Worm (Caenorhabditis elegans) whole organism, L3 larva: ENCODE data around the gene ssq-2.
"Not testable (repeated sequence)": the region's sequence is repeated elsewhere in the genome, so short reads cannot be mapped to it uniquely, and the experiment has no call there.

Experiments
- R02D3.7 ChIP-seq: fragments of 150-350 bp; optimal IDR thresholded peaks from 2 replicates; lab custom pipeline; 2014; ENCODE audit warnings: missing biosample characterization, missing genetic modification characterization
- ceh-16 ChIP-seq: sonication (generic microtip); optimal IDR thresholded peaks from 2 replicates; lab custom pipeline; 2017; ENCODE audit warnings: missing biosample characterization, missing genetic modification characterization
- ceh-28 ChIP-seq: fragments of 150-350 bp; optimal IDR thresholded peaks from 2 replicates; lab custom pipeline; 2014; ENCODE audit warnings: missing biosample characterization, missing genetic modification reagents, missing genetic modification characterization
- ceh-82 ChIP-seq: fragments of 150-350 bp; optimal IDR thresholded peaks from 2 replicates; lab custom pipeline; 2014; ENCODE audit warnings: missing biosample characterization, missing genetic modification characterization
- ceh-9 ChIP-seq: sonication (generic microtip); optimal IDR thresholded peaks from 2 replicates; lab custom pipeline; 2018; ENCODE audit warnings: missing biosample characterization, missing genetic modification characterization
- daf-12 ChIP-seq: fragments of 150-350 bp; optimal IDR thresholded peaks from 2 replicates; lab custom pipeline; 2014; ENCODE audit warnings: missing biosample characterization, missing genetic modification reagents, missing genetic modification characterization
- elt-1 ChIP-seq: fragments of 150-350 bp; optimal IDR thresholded peaks from 2 replicates; lab custom pipeline; 2014; ENCODE audit warnings: missing biosample characterization, missing genetic modification characterization
- elt-2 ChIP-seq: sonication (generic microtip); optimal IDR thresholded peaks from 2 replicates; lab custom pipeline; 2016; ENCODE audit warnings: missing genetic modification reagents, mild to moderate bottlenecking, missing genetic modification characterization, missing compliant biosample characterization
- elt-3 ChIP-seq, 3 experiments: fragments of 150-350 bp in 1 of 3; sonication (generic microtip) in 2 of 3; optimal IDR thresholded peaks; 2 replicates in 2 of 3; 4 replicates in 1 of 3; lab custom pipeline; 2014 to 2017; ENCODE audit warnings: missing biosample characterization in 3 of 3, missing genetic modification characterization in 3 of 3
- fkh-10 ChIP-seq: sonication (generic microtip); optimal IDR thresholded peaks from 2 replicates; lab custom pipeline; 2017; ENCODE audit warnings: missing biosample characterization, missing genetic modification reagents, missing genetic modification characterization
- fkh-2 ChIP-seq: fragments of 150-350 bp; optimal IDR thresholded peaks from 2 replicates; lab custom pipeline; 2014; ENCODE audit warnings: missing biosample characterization, missing genetic modification reagents, missing genetic modification characterization
- fos-1 ChIP-seq: fragments of 150-350 bp; optimal IDR thresholded peaks from 2 replicates; lab custom pipeline; 2014; ENCODE audit warnings: missing biosample characterization, missing genetic modification characterization
- jun-1 ChIP-seq: fragments of 150-350 bp; optimal IDR thresholded peaks from 2 replicates; lab custom pipeline; 2014; ENCODE audit warnings: missing biosample characterization, missing genetic modification reagents, missing genetic modification characterization
- lin-39 ChIP-seq: fragments of 150-350 bp; optimal IDR thresholded peaks from 2 replicates; lab custom pipeline; 2018; ENCODE audit warnings: missing biosample characterization, missing genetic modification reagents, missing genetic modification characterization
- lsy-12 ChIP-seq: sonication (generic microtip); optimal IDR thresholded peaks from 2 replicates; lab custom pipeline; 2016; ENCODE audit warnings: mild to moderate bottlenecking, missing genetic modification characterization, missing compliant biosample characterization
- mdl-1 ChIP-seq: fragments of 150-350 bp; optimal IDR thresholded peaks from 2 replicates; lab custom pipeline; 2014; ENCODE audit warnings: missing biosample characterization, missing genetic modification characterization
- mml-1 ChIP-seq: fragments of 150-350 bp; sonication (generic microtip); optimal IDR thresholded peaks from 3 replicates; lab custom pipeline; 2014; ENCODE audit warnings: missing biosample characterization, missing genetic modification characterization
- nfya-1 ChIP-seq: sonication (generic microtip); optimal IDR thresholded peaks from 2 replicates; lab custom pipeline; 2017; ENCODE audit warnings: missing genetic modification characterization, mild to moderate bottlenecking, missing compliant biosample characterization, antibody characterized with exemption, moderate library complexity; ENCODE audit not compliant: insufficient read depth
- nhr-11 ChIP-seq: fragments of 150-350 bp; optimal IDR thresholded peaks from 2 replicates; lab custom pipeline; 2014; ENCODE audit warnings: missing biosample characterization, missing genetic modification characterization
- nhr-12 ChIP-seq: fragments of 150-350 bp; optimal IDR thresholded peaks from 2 replicates; lab custom pipeline; 2014; ENCODE audit warnings: missing biosample characterization, missing genetic modification characterization
- nhr-23 ChIP-seq: fragments of 150-350 bp; optimal IDR thresholded peaks from 2 replicates; lab custom pipeline; 2014; ENCODE audit warnings: missing biosample characterization, missing genetic modification reagents, missing genetic modification characterization
- nhr-237 ChIP-seq: fragments of 150-350 bp; optimal IDR thresholded peaks from 2 replicates; lab custom pipeline; 2014; ENCODE audit warnings: missing biosample characterization, missing genetic modification characterization
- nhr-28 ChIP-seq: fragments of 150-350 bp; optimal IDR thresholded peaks from 2 replicates; lab custom pipeline; 2014; ENCODE audit warnings: missing biosample characterization, missing genetic modification characterization
- nhr-43 ChIP-seq: sonication (generic microtip); optimal IDR thresholded peaks from 2 replicates; lab custom pipeline; 2016; ENCODE audit warnings: mild to moderate bottlenecking, missing genetic modification characterization, missing compliant biosample characterization; ENCODE audit not compliant: poor library complexity, severe bottlenecking
- nhr-67 ChIP-seq: fragments of 150-350 bp; optimal IDR thresholded peaks from 2 replicates; lab custom pipeline; 2014; ENCODE audit warnings: missing biosample characterization, missing genetic modification characterization
- nhr-76 ChIP-seq: fragments of 150-350 bp; sonication (generic microtip); optimal IDR thresholded peaks from 5 replicates; lab custom pipeline; 2014; ENCODE audit warnings: missing biosample characterization, missing genetic modification characterization
- nhr-77 ChIP-seq: fragments of 150-350 bp; optimal IDR thresholded peaks from 2 replicates; lab custom pipeline; 2014; ENCODE audit warnings: missing biosample characterization, missing genetic modification characterization
- pha-4 ChIP-seq: fragments of 150-350 bp; optimal IDR thresholded peaks from 2 replicates; lab custom pipeline; 2014; ENCODE audit warnings: missing biosample characterization, missing genetic modification reagents, missing genetic modification characterization
- pqm-1 ChIP-seq: fragments of 150-350 bp; optimal IDR thresholded peaks from 2 replicates; lab custom pipeline; 2017; ENCODE audit warnings: missing biosample characterization, missing genetic modification characterization, inconsistent platforms
- skn-1 ChIP-seq: fragments of 150-350 bp; optimal IDR thresholded peaks from 2 replicates; lab custom pipeline; 2014; ENCODE audit warnings: missing biosample characterization, missing genetic modification characterization
- snpc-4 ChIP-seq: fragments of 150-350 bp; optimal IDR thresholded peaks from 2 replicates; lab custom pipeline; 2014; ENCODE audit warnings: missing biosample characterization, missing genetic modification characterization
- tbx-2 ChIP-seq: sonication (generic microtip); optimal IDR thresholded peaks from 2 replicates; lab custom pipeline; 2016; ENCODE audit warnings: mild to moderate bottlenecking, missing genetic modification characterization, missing compliant biosample characterization
- unc-62 ChIP-seq: fragments of 150-350 bp; sonication (generic microtip); optimal IDR thresholded peaks from 4 replicates; lab custom pipeline; 2014; ENCODE audit warnings: missing biosample characterization, missing genetic modification reagents, missing genetic modification characterization
- ztf-11 ChIP-seq: fragments of 150-350 bp; optimal IDR thresholded peaks from 2 replicates; lab custom pipeline; 2014; ENCODE audit warnings: missing biosample characterization, missing genetic modification characterization

Gene ssq-2

ce11 chrIV:5002448-5002847 is 6.5 kb downstream of the ssq-2 start, which contains the start of gene pes-1:
pes-1 (plus strand) TSS chrIV:5002748.
- TF ChIP-seq tbx-2 (tag; lab: Kevin White, UChicago) (no peak), nfya-1 (tag; lab: Kevin White, UChicago) (no peak), snpc-4 (no peak), nhr-237 (no peak), nhr-12 (tag; lab: Kevin White, UChicago) (no peak), nhr-11 (tag; lab: Kevin White, UChicago) (no peak), lsy-12 (no peak), fos-1 (tag; lab: Kevin White, UChicago) (no peak), ceh-28 (tag; lab: Kevin White, UChicago) (no peak), nhr-23 (no peak), nhr-77 (tag; lab: Kevin White, UChicago) (no peak), ceh-9 (tag; lab: Kevin White, UChicago) (no peak), nhr-28 (tag; lab: Kevin White, UChicago) (no peak), daf-12 (tag; lab: Kevin White, UChicago) (no peak), skn-1 (tag; lab: Kevin White, UChicago) (no peak), pqm-1 (no peak), R02D3.7 (tag; lab: Kevin White, UChicago) (no peak), nhr-76 (no peak), nhr-67 (no peak), elt-3 (tag; optimal IDR thresholded peaks at IDR 0.05; lab: Kevin White, UChicago) (no peak)

ce11 chrIV:5005154-5005553 is 9.2 kb downstream of the ssq-2 start:
- TF ChIP-seq pha-4 (tag; lab: Kevin White, UChicago), result no peak
- no peak for TF ChIP-seq ztf-11 (tag; lab: Kevin White, UChicago)
- TF ChIP-seq daf-12 (tag; lab: Kevin White, UChicago), result no peak
- TF ChIP-seq fkh-2 (tag; lab: Kevin White, UChicago), result no peak
- TF ChIP-seq nhr-237, result no peak
- TF ChIP-seq mdl-1 (tag; lab: Kevin White, UChicago), result no peak
- TF ChIP-seq elt-1 (tag; lab: Kevin White, UChicago), result no peak
- no peak for TF ChIP-seq ceh-82 (tag; lab: Kevin White, UChicago)
- TF ChIP-seq R02D3.7 (tag; lab: Kevin White, UChicago), result no peak
- TF ChIP-seq nhr-43 (tag; lab: Kevin White, UChicago), result no peak

ce11 chrIV:5008378-5008777 is 12.4 kb downstream of the ssq-2 start, which contains the start of gene srm-2:
srm-2 (plus strand) TSS chrIV:5008678.
- TF ChIP-seq ceh-16 (tag; lab: Kevin White, UChicago), result no peak
- TF ChIP-seq fos-1 (tag; lab: Kevin White, UChicago), result no peak
- TF ChIP-seq unc-62, result no peak
- TF ChIP-seq mml-1, result no peak
- TF ChIP-seq nhr-76, result no peak
- no peak for TF ChIP-seq mdl-1 (tag; lab: Kevin White, UChicago)
- no peak for TF ChIP-seq elt-3 (tag; optimal IDR thresholded peaks at IDR 0.05; lab: Kevin White, UChicago)
- TF ChIP-seq tbx-2 (tag; lab: Kevin White, UChicago), result no peak
- no peak for TF ChIP-seq elt-2 (tag; lab: Kevin White, UChicago)
- TF ChIP-seq jun-1, result no peak

- no peak for TF ChIP-seq daf-12 (tag; lab: Kevin White, UChicago)
- TF ChIP-seq elt-1 (tag; lab: Kevin White, UChicago), result no peak
- TF ChIP-seq lin-39 (tag; lab: Kevin White, UChicago), result no peak
These were observed 16.3 kb downstream of the ssq-2 start, which contains the start of gene srm-1 for ce11 chrIV:5012241-5012640. srm-1 (plus strand) TSS chrIV:5012541.

- not testable (repeated sequence) for TF ChIP-seq nhr-28 (tag; lab: Kevin White, UChicago); fkh-10 (GFP tag; lab: Kevin White, UChicago); ceh-16 (tag; lab: Kevin White, UChicago)
These were observed 20.5 kb downstream of the ssq-2 start, which contains the start of gene ssq-4 for ce11 chrIV:5016461-5016860. ssq-4 (plus strand) TSS chrIV:5016479.
